Fruit fly (Drosophila melanogaster): Measurements from ENCODE around the gene CG34124.

CG34124 gene

DNA sequence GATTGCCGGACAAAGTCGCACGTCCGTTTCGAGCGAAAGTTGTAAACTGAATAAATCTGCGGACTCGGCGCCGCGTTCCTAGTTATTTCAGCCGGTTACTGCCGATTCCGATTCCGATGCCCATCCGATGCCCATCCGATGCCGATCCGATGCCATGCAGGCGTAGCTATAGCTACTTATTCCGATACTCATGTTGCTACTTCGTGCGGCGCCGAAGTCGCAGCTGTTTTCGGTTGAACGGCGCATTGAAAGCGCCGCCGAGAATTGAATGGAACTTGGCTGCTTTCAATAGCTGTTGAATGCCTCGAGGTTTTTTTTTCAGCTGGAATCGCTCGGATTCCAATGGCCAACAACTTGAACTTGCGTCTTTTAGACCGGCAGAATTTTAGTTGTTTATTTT is 29.9 kb upstream of the CG34124 start (continued):
- TF ChIP-seq maf-S (GFP tag; optimal IDR thresholded peaks at IDR 0.05) (no peak), odd (GFP tag; optimal IDR thresholded peaks at IDR 0.05) (peak; percentile 20), B-H2 (GFP tag; optimal IDR thresholded peaks at IDR 0.05) (peak; percentile 67), Bdp1 (GFP tag; optimal IDR thresholded peaks at IDR 0.05) (no peak), sim (GFP tag; IDR thresholded peaks at IDR 0.05) (0 out of 2 replicates have a peak, but pooled peaks have one; percentile 25), CG17385 (GFP tag; optimal IDR thresholded peaks at IDR 0.05) (peak; percentile 17), CG10267 (tag; optimal IDR thresholded peaks at IDR 0.05) (no peak), ase (GFP tag; IDR thresholded peaks at IDR 0.05) (no peak), CG13894 (tag; optimal IDR thresholded peaks at IDR 0.05) (peak; percentile 100), CG10431 (GFP tag; optimal IDR thresholded peaks at IDR 0.05) (no peak), stc (GFP tag; IDR thresholded peaks at IDR 0.05) (0 out of 2 replicates have a peak, but pooled peaks have one; percentile 22), lab (GFP tag; optimal IDR thresholded peaks at IDR 0.05) (peak; percentile 68), CG6765 (GFP tag; optimal IDR thresholded peaks at IDR 0.05) (peak; percentile 58), Drgx (GFP tag; IDR thresholded peaks at IDR 0.05) (0 out of 2 replicates have a peak, but pooled peaks have one; percentile 22), Dbx (GFP tag; IDR thresholded peaks at IDR 0.05) (peak; percentile 57; the same call in 1 of the 3 replicates), bigmax (GFP tag; optimal IDR thresholded peaks at IDR 0.05) (no peak), Fer1 (GFP tag; optimal IDR thresholded peaks at IDR 0.05) (peak; percentile 79), scrt (GFP tag; optimal IDR thresholded peaks at IDR 0.05) (peak; percentile 81), so (GFP tag; IDR thresholded peaks at IDR 0.05) (0 out of 3 replicates have a peak, but pooled peaks have one; percentile 34)

DNA sequence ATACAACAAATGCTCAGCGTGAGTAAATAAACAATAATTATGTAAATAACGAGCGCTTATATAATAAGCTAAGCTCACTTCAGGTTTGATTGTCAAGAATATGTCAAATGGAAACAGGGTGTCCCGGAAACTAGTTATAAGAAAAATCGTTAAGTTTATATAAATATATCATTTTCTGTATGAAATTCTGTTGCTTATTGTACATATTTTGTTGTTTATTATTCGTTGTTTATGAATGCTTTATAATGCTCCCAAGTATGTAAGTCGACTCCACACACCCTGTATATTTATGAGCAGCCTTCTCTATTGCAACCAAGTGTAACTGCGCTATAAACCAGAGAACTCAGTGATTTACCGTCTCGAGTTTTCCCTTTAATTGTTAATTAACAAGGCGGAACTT is 27.7 kb upstream of the CG34124 start:
- TF ChIP-seq Fer2 (tag; optimal IDR thresholded peaks at IDR 0.05), result no peak
- no peak for TF ChIP-seq pan (optimal IDR thresholded peaks at IDR 0.05)
- peak in 1 of 2 experiments; percentile 21 for TF ChIP-seq pan (GFP tag; optimal IDR thresholded peaks at IDR 0.05 in 1 of 2, IDR thresholded peaks at IDR 0.05 in 1 of 2)
- peak; percentile 37 for TF ChIP-seq CG2678 (tag; optimal IDR thresholded peaks at IDR 0.05)
- TF ChIP-seq stc (GFP tag; IDR thresholded peaks at IDR 0.05), result no peak
- TF ChIP-seq CG15269 (tag; optimal IDR thresholded peaks at IDR 0.05), result peak; percentile 20
- TF ChIP-seq lab (GFP tag; optimal IDR thresholded peaks at IDR 0.05), result peak; percentile 34
- peak; percentile 39; the same call in 1 of the 2 replicates for TF ChIP-seq ara (GFP tag; IDR thresholded peaks at IDR 0.05)
- TF ChIP-seq slbo (GFP tag; IDR thresholded peaks at IDR 0.05), result no peak
- no peak for TF ChIP-seq MTF-1 (GFP tag; optimal IDR thresholded peaks at IDR 0.05; ENCODE audit: borderline replicate concordance)
- TF ChIP-seq pum (GFP tag; optimal IDR thresholded peaks at IDR 0.05), result no peak
- no peak for TF ChIP-seq kah (GFP tag; optimal IDR thresholded peaks at IDR 0.05)
- TF ChIP-seq CG2120 (GFP tag; optimal IDR thresholded peaks at IDR 0.05), result peak; percentile 17
- TF ChIP-seq zf30C (GFP tag; optimal IDR thresholded peaks at IDR 0.05), result no peak
- peak; percentile 14 for TF ChIP-seq grau (tag; optimal IDR thresholded peaks at IDR 0.05)
- TF ChIP-seq her (GFP tag; optimal IDR thresholded peaks at IDR 0.05), result no peak
- TF ChIP-seq tap (tag; optimal IDR thresholded peaks at IDR 0.05), result peak; percentile 8
- no peak for TF ChIP-seq ase (GFP tag; IDR thresholded peaks at IDR 0.05)
- no peak for TF ChIP-seq Stat92E (GFP tag; optimal IDR thresholded peaks at IDR 0.05)
- 0 out of 3 replicates have a peak, but pooled peaks have one; percentile 10 for TF ChIP-seq CG14050 (GFP tag; IDR thresholded peaks at IDR 0.05)
- TF ChIP-seq Drgx (GFP tag; IDR thresholded peaks at IDR 0.05), result peak; percentile 44
- TF ChIP-seq sr (GFP tag; IDR thresholded peaks at IDR 0.05), result no peak
- TF ChIP-seq fd96Cb (tag; optimal IDR thresholded peaks at IDR 0.05), result no peak
- TF ChIP-seq pfk (GFP tag; optimal IDR thresholded peaks at IDR 0.05), result no peak
- peak; percentile 19 for TF ChIP-seq Oli (tag; optimal IDR thresholded peaks at IDR 0.05)
- TF ChIP-seq CG11723 (GFP tag; optimal IDR thresholded peaks at IDR 0.05), result no peak
- no peak for TF ChIP-seq D (optimal IDR thresholded peaks at IDR 0.05)
- TF ChIP-seq D (GFP tag; optimal IDR thresholded peaks at IDR 0.05), result no peak
- TF ChIP-seq hkb (optimal IDR thresholded peaks at IDR 0.05), result no peak
- TF ChIP-seq hkb (GFP tag; IDR thresholded peaks at IDR 0.05), result 0 out of 2 replicates have a peak, but pooled peaks have one; percentile 13
- TF ChIP-seq CG13424 (tag; optimal IDR thresholded peaks at IDR 0.05), result peak; percentile 26
- no peak for TF ChIP-seq CG13123 (GFP tag; optimal IDR thresholded peaks at IDR 0.05)
- no peak for TF ChIP-seq slp2 (GFP tag; optimal IDR thresholded peaks at IDR 0.05)
- no peak for TF ChIP-seq CG10147 (GFP tag; optimal IDR thresholded peaks at IDR 0.05)
- no peak for TF ChIP-seq tin (GFP tag; optimal IDR thresholded peaks at IDR 0.05)
- TF ChIP-seq Fer1 (GFP tag; optimal IDR thresholded peaks at IDR 0.05), result no peak

All from whole organism, embryonic.